Fruit fly (Drosophila melanogaster): ENCODE data around the gene Acyp2.
A peak's percentile ranks its signal among the peaks of the same experiment; 100 is the strongest.

Acyp2 gene

DNA sequence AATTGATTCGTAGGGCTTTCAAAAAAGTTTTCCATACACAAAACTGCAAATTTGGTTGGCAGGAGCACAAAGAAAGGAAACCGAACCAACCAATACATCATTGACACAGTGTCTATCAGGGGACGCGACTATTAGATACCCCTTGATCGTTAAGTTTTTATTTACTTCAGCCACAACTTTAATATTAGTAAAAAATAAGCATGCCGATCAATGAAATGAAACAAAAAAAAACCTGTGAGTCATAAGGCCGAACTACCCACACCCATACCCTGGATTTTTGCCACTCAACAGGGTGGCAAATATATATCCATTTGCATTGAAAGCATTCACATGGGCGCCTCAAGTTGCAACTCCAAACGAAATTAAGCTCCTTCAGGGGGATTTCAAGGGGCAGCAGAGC lies 23.8 kb downstream of the Acyp2 start (continued):
- TF ChIP-seq Hr4 (GFP tag; optimal IDR thresholded peaks at IDR 0.05) (peak; percentile 57), Hr38 (GFP tag; optimal IDR thresholded peaks at IDR 0.05) (no peak), Hr39 (GFP tag; optimal IDR thresholded peaks at IDR 0.05) (peak; percentile 50), Ets21C (GFP tag; optimal IDR thresholded peaks at IDR 0.05) (peak; percentile 4), CG3032 (tag; optimal IDR thresholded peaks at IDR 0.05) (no peak), CG8632 (GFP tag; optimal IDR thresholded peaks at IDR 0.05) (no peak), CG8319 (GFP tag; optimal IDR thresholded peaks at IDR 0.05) (no peak), achi (GFP tag; optimal IDR thresholded peaks at IDR 0.05) (peak; percentile 43), Sox15 (GFP tag; optimal IDR thresholded peaks at IDR 0.05) (no peak), CG6854 (GFP tag; optimal IDR thresholded peaks at IDR 0.05) (no peak), eg (GFP tag; IDR thresholded peaks at IDR 0.05) (peak; percentile 54; the same call in 1 of the 3 replicates), CG34406 (GFP tag; optimal IDR thresholded peaks at IDR 0.05) (no peak), Eip75B (GFP tag; optimal IDR thresholded peaks at IDR 0.05) (peak; percentile 39), fd85E (GFP tag; optimal IDR thresholded peaks at IDR 0.05) (no peak), acj6 (GFP tag; optimal IDR thresholded peaks at IDR 0.05) (peak; percentile 30), Smox (GFP tag; optimal IDR thresholded peaks at IDR 0.05) (peak; percentile 24), topi (GFP tag; optimal IDR thresholded peaks at IDR 0.05) (peak; percentile 26), fkh (GFP tag; optimal IDR thresholded peaks at IDR 0.05) (no peak), Sox102F (GFP tag; optimal IDR thresholded peaks at IDR 0.05) (peak; percentile 18), CG32006 (GFP tag; optimal IDR thresholded peaks at IDR 0.05) (no peak), svp (GFP tag) (peak; percentile 39), CG9139 (GFP tag; optimal IDR thresholded peaks at IDR 0.05) (no peak), OdsH (GFP tag; optimal IDR thresholded peaks at IDR 0.05) (peak; percentile 47), cyc (GFP tag; optimal IDR thresholded peaks at IDR 0.05) (peak; percentile 32), Met (GFP tag; optimal IDR thresholded peaks at IDR 0.05) (peak; percentile 31), ss (GFP tag; optimal IDR thresholded peaks at IDR 0.05) (no peak), CG6808 (GFP tag; optimal IDR thresholded peaks at IDR 0.05) (no peak), CG31627 (GFP tag; optimal IDR thresholded peaks at IDR 0.05) (peak; percentile 46), pdm3 (GFP tag; optimal IDR thresholded peaks at IDR 0.05) (peak; percentile 34), CG11902 (GFP tag; optimal IDR thresholded peaks at IDR 0.05) (no peak), CG15336 (GFP tag; IDR thresholded peaks at IDR 0.05) (peak; percentile 44), vri (GFP tag; optimal IDR thresholded peaks at IDR 0.05) (no peak), Ets96B (tag; optimal IDR thresholded peaks at IDR 0.05) (no peak), CG11762 (GFP tag; optimal IDR thresholded peaks at IDR 0.05; ENCODE audit: insufficient read depth) (no peak), net (GFP tag; optimal IDR thresholded peaks at IDR 0.05) (peak; percentile 26), lz (GFP tag; optimal IDR thresholded peaks at IDR 0.05) (peak; percentile 27), CG6276 (GFP tag; optimal IDR thresholded peaks at IDR 0.05) (no peak), Eip78C (GFP tag) (peak; percentile 55)

DNA sequence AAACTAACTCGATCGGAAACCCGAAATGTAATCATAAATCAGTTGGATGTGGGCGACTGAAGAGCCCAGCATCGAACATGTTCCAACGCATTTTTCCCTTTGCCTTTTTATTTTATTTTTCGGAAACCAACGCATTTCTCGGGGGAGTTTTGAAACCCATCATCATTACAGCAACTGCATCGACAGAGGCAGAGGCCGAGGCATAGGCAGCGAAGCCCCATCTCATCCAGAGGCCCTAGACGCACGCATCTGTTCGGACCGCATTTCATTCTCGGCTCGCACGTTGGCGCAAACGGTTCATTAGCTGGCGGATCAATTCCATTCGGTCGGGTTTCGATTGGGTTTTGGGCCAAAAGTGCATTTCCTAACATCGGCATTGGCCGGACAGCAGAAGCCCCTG lies 33.0 kb downstream of the Acyp2 start, which contains the start of gene CG4576:
Gene CG4576, plus strand, starts transcription at position 227 of the 400 bp plus-strand sequence.
- TF ChIP-seq pdm3 (GFP tag; optimal IDR thresholded peaks at IDR 0.05): no peak
- peak; percentile 32 for TF ChIP-seq Eip78C (GFP tag)
- peak in 1 of 2 experiments; percentile 18 for TF ChIP-seq ss (GFP tag; optimal IDR thresholded peaks at IDR 0.05)
- TF ChIP-seq CG6808 (GFP tag; optimal IDR thresholded peaks at IDR 0.05): peak; percentile 37

DNA sequence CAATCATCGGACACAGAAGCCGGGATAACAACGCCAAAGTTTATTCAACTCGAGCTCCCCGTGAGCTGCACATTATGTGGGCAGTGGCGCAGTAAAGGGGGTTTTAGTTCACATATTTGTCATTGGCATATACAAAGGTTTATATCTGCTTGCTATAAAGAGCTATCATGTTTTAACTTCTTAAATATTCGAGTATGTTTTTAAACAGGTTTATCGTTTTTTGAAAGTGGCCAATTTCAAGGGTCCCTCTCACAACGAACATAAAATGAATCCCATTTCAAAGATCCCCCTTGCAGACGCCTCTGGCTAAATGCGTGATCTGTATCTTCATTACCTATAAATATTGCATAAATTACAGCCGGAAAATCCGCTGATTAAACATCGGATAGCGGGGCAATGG lies 35.1 kb downstream of the Acyp2 start:
- TF ChIP-seq CG6854 (GFP tag; optimal IDR thresholded peaks at IDR 0.05) (no peak), pdm3 (GFP tag; optimal IDR thresholded peaks at IDR 0.05) (peak; percentile 77), Hr38 (GFP tag; optimal IDR thresholded peaks at IDR 0.05) (no peak), CG3919 (GFP tag; optimal IDR thresholded peaks at IDR 0.05) (peak; percentile 77), Eip78C (GFP tag) (peak; percentile 95), cyc (GFP tag; optimal IDR thresholded peaks at IDR 0.05) (peak; percentile 76), CG10669 (GFP tag; optimal IDR thresholded peaks at IDR 0.05) (peak; percentile 82), Eip75B (GFP tag; optimal IDR thresholded peaks at IDR 0.05) (peak; percentile 77), CG11294 (GFP tag; IDR thresholded peaks at IDR 0.05) (0 out of 2 replicates have a peak, but pooled peaks have one; percentile 22), fd85E (GFP tag; optimal IDR thresholded peaks at IDR 0.05) (no peak), lz (GFP tag; optimal IDR thresholded peaks at IDR 0.05) (peak; percentile 80), CG8632 (GFP tag; optimal IDR thresholded peaks at IDR 0.05) (peak; percentile 63), achi (GFP tag; optimal IDR thresholded peaks at IDR 0.05) (peak; percentile 76), Smox (GFP tag; optimal IDR thresholded peaks at IDR 0.05) (peak; percentile 77), CG15336 (GFP tag; IDR thresholded peaks at IDR 0.05) (peak; percentile 52), esn (GFP tag; optimal IDR thresholded peaks at IDR 0.05) (peak; percentile 80), topi (GFP tag; optimal IDR thresholded peaks at IDR 0.05) (peak; percentile 68), CG6808 (GFP tag; optimal IDR thresholded peaks at IDR 0.05) (peak; percentile 91), fd59A (GFP tag; optimal IDR thresholded peaks at IDR 0.05) (peak; percentile 72), CG11762 (GFP tag; optimal IDR thresholded peaks at IDR 0.05; ENCODE audit: insufficient read depth) (peak; percentile 46), CG31627 (GFP tag; optimal IDR thresholded peaks at IDR 0.05) (peak; percentile 81), Gug (GFP tag; IDR thresholded peaks at IDR 0.05) (0 out of 2 replicates have a peak, but pooled peaks have one; percentile 35), CG4318 (GFP tag; optimal IDR thresholded peaks at IDR 0.05) (peak; percentile 41), CG8119 (GFP tag; IDR thresholded peaks at IDR 0.05) (peak; percentile 60), CG11902 (GFP tag; optimal IDR thresholded peaks at IDR 0.05) (peak; percentile 51), OdsH (GFP tag; optimal IDR thresholded peaks at IDR 0.05) (peak; percentile 66), Ets96B (tag; optimal IDR thresholded peaks at IDR 0.05) (peak; percentile 80), fkh (GFP tag; optimal IDR thresholded peaks at IDR 0.05) (no peak)

Measured in whole organism, prepupa.